Worm (Caenorhabditis elegans): ENCODE data around the gene C08E8.1.

DNA sequence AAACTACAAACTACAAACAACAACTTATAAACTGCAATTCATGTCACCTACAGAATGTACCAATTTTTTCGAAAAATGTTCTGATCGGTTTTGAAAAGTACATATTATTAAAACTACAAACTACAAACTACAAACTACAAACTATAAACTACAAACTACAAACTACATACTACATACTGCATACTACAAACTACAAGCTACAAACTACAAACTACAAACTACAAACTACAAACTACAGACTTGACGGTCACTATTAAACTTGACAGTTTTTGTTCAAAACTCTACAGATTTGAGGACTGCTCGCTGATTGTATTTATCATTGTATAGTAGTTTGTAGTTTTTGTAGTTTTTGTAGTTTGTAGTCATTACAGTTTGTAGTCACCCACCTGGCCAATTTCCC lies 8.0 kb downstream of the C08E8.1 start:
- TF ChIP-seq nfya-1 (tag; optimal IDR thresholded peaks at IDR 0.05) (no peak), hlh-13 (GFP tag; optimal IDR thresholded peaks at IDR 0.05) (no peak), unc-86 (tag; optimal IDR thresholded peaks at IDR 0.05) (no peak), ceh-48 (tag; optimal IDR thresholded peaks at IDR 0.05) (no peak), ama-1 (optimal IDR thresholded peaks at IDR 0.05) (no peak), tbx-2 (tag; optimal IDR thresholded peaks at IDR 0.05) (no peak), che-1 (tag; optimal IDR thresholded peaks at IDR 0.05) (no peak), fkh-10 (GFP tag; optimal IDR thresholded peaks at IDR 0.05) (no peak), pqm-1 (tag; optimal IDR thresholded peaks at IDR 0.05) (no peak), ceh-6 (GFP tag; optimal IDR thresholded peaks at IDR 0.05) (no peak), eyg-1 (tag; optimal IDR thresholded peaks at IDR 0.05) (no peak), ceh-31 (tag; optimal IDR thresholded peaks at IDR 0.05) (no peak), ahr-1 (tag; optimal IDR thresholded peaks at IDR 0.05) (no peak)

All from whole organism, late embryonic.